Fruit fly (Drosophila melanogaster) S2 (cell line): ENCODE data around the gene CG13065.

Experiments used
- CG8478 ChIP-seq: fragments of >200 bp; optimal IDR thresholded peaks from 2 replicates; lab custom pipeline; 2018
- CTCF ChIP-seq, 2 experiments: fragments of >200 bp; optimal IDR thresholded peaks; 2 replicates each; lab custom pipeline; 2018

DNA sequence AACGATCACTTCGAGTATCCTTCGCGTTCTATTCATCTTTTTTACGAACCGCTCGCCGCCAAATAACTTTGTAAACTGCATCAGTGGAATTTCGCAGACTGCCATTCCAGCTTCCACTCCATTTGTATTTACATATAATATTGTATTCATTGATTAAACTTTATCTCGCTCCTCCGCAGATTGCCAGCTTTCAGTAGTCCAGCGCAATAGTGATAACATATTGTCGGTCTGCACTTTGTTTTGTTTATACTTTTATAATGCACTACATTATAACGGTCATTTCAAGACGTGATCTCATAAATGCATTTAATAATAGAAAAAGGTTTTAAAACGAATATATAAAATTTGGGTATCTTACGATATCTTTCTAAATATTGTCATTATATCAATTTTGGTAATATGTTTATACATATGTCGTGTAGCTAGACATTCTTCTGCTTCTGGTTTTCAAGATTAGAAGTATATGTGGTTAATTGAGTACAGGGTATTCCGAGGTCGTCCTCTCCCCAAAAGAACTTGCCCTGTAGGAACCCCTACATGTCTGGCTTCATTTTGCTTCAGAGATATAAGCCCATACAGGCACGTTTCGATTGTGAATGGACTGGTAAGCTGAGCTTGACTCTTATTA, 9.0 kb upstream of the CG13065 start, which contains the start of gene CG4950:
- TF ChIP-seq CG8478 = no peak
- no peak for TF ChIP-seq CTCF (optimal IDR thresholded peaks at IDR 0.05; lab: Kevin White, UChicago)
